Worm (Caenorhabditis elegans) whole organism, young adult: ENCODE data around the gene F53B3.6.
A peak's percentile ranks its signal among the peaks of the same experiment; 100 is the strongest.
"Not testable (repeated sequence)": the region's sequence is repeated elsewhere in the genome, so short reads cannot be mapped to it uniquely, and the experiment has no call there.

Source experiments
- B0261.1 ChIP-seq: sonication (generic microtip); optimal IDR thresholded peaks from 2 replicates; lab custom pipeline; 2016; ENCODE audit warnings: mild to moderate bottlenecking, missing genetic modification characterization, moderate library complexity, missing compliant biosample characterization
- C17E4.6 ChIP-seq: fragments of 200-800 bp; sonication (Bioruptor generic); IDR thresholded peaks from 2 replicates; pipeline ENCODE4 v1.3.6; 2022; ENCODE audit warnings: missing genetic modification reagents, missing genetic modification characterization, missing compliant biosample characterization
- D2030.7 ChIP-seq: fragments of 200-800 bp; sonication (Bioruptor generic); IDR thresholded peaks from 2 replicates; pipeline ENCODE4 v1.3.6; 2022; ENCODE audit warnings: missing genetic modification reagents, missing genetic modification characterization, missing compliant biosample characterization
- F22D6.2 ChIP-seq: sonication (generic microtip); optimal IDR thresholded peaks from 2 replicates; lab custom pipeline; 2016; ENCODE audit warnings: mild to moderate bottlenecking, missing genetic modification characterization, missing compliant biosample characterization
- K11D2.4 ChIP-seq: fragments of 200-800 bp; sonication (Bioruptor generic); IDR thresholded peaks from 2 replicates; pipeline ENCODE4 v1.3.6; 2022; ENCODE audit warnings: missing genetic modification reagents, missing genetic modification characterization, missing compliant biosample characterization
- T07F8.4 ChIP-seq: sonication (generic microtip); optimal IDR thresholded peaks from 2 replicates; lab custom pipeline; 2016; ENCODE audit warnings: mild to moderate bottlenecking, missing genetic modification characterization, moderate library complexity, missing compliant biosample characterization
- T26A5.8 ChIP-seq: sonication (generic microtip); optimal IDR thresholded peaks from 2 replicates; lab custom pipeline; 2016; ENCODE audit warnings: missing genetic modification characterization, missing compliant biosample characterization
- Y53F4B.3 ChIP-seq: fragments of 200-800 bp; sonication (Bioruptor generic); IDR thresholded peaks from 2 replicates; pipeline ENCODE4 v1.3.6; 2022; ENCODE audit warnings: missing genetic modification reagents, missing genetic modification characterization, missing compliant biosample characterization
- Y56A3A.18 ChIP-seq: fragments of 200-800 bp; sonication (Bioruptor generic); IDR thresholded peaks from 2 replicates; pipeline ENCODE4 v1.3.6; 2022; ENCODE audit warnings: missing genetic modification reagents, missing genetic modification characterization, missing compliant biosample characterization
- attf-5 ChIP-seq: fragments of 200-800 bp; sonication (Bioruptor generic); optimal IDR thresholded peaks from 2 replicates; lab custom pipeline; 2018; ENCODE audit warnings: mild to moderate bottlenecking, missing genetic modification characterization, missing compliant biosample characterization
- bed-2 ChIP-seq: fragments of 200-800 bp; sonication (Bioruptor generic); IDR thresholded peaks from 2 replicates; pipeline ENCODE4 v1.3.6; 2022; ENCODE audit warnings: missing genetic modification reagents, missing genetic modification characterization, missing compliant biosample characterization
- cebp-1 ChIP-seq, 2 experiments: fragments of 200-800 bp in 1 of 2; sonication (Bioruptor generic) in 1 of 2; sonication (generic microtip) in 1 of 2; IDR thresholded peaks in 1 of 2; optimal IDR thresholded peaks in 1 of 2; 2 replicates each; pipeline versions ENCODE4 v1.3.6 to Lab custom; 2017 to 2022; ENCODE audit warnings: missing compliant biosample characterization in 2 of 2, missing genetic modification characterization in 2 of 2, mild to moderate bottlenecking in 1 of 2, missing genetic modification reagents in 1 of 2, moderate library complexity in 1 of 2
- ceh-40 ChIP-seq: fragments of 200-800 bp; sonication (Bioruptor generic); IDR thresholded peaks from 2 replicates; pipeline ENCODE4 v1.3.6; 2022; ENCODE audit warnings: missing genetic modification characterization, missing compliant biosample characterization
- chd-7 ChIP-seq: sonication (generic microtip); optimal IDR thresholded peaks from 2 replicates; lab custom pipeline; 2016; ENCODE audit warnings: mild to moderate bottlenecking, missing genetic modification characterization, moderate library complexity, missing compliant biosample characterization
- efl-1 ChIP-seq: fragments of 150-350 bp; optimal IDR thresholded peaks from 2 replicates; lab custom pipeline; 2014; ENCODE audit warnings: missing biosample characterization, missing genetic modification reagents, missing genetic modification characterization
- ekl-4 ChIP-seq: fragments of 200-800 bp; sonication (Bioruptor generic); IDR thresholded peaks from 2 replicates; pipeline ENCODE4 v1.3.6; 2022; ENCODE audit warnings: missing genetic modification reagents, missing genetic modification characterization, missing compliant biosample characterization
- gei-17 ChIP-seq: fragments of 200-800 bp; sonication (Bioruptor generic); optimal IDR thresholded peaks from 2 replicates; lab custom pipeline; 2018; ENCODE audit warnings: mild to moderate bottlenecking, missing genetic modification characterization, missing compliant biosample characterization
- lag-1 ChIP-seq: fragments of 200-800 bp; sonication (Bioruptor generic); IDR thresholded peaks from 2 replicates; pipeline ENCODE4 v1.3.6; 2022; ENCODE audit warnings: missing genetic modification reagents, missing genetic modification characterization, missing compliant biosample characterization
- lin-26 ChIP-seq: fragments of 200-800 bp; sonication (Bioruptor generic); IDR thresholded peaks from 2 replicates; pipeline ENCODE4 v1.3.6; 2022; ENCODE audit warnings: missing genetic modification reagents, missing genetic modification characterization, missing compliant biosample characterization
- lir-1 ChIP-seq: fragments of 200-800 bp; sonication (Bioruptor generic); conservative IDR thresholded peaks from 2 replicates; pipeline ENCODE4 v1.3.6; 2022; ENCODE audit warnings: missing genetic modification reagents, missing genetic modification characterization, missing compliant biosample characterization
- lsy-27 ChIP-seq: sonication (generic microtip); optimal IDR thresholded peaks from 2 replicates; lab custom pipeline; 2017; ENCODE audit warnings: missing genetic modification characterization, mild to moderate bottlenecking, missing compliant biosample characterization, antibody characterized with exemption, missing genotype, borderline replicate concordance; ENCODE audit not compliant: insufficient read depth
- nfyb-1 ChIP-seq: fragments of 200-800 bp; sonication (Bioruptor generic); IDR thresholded peaks from 2 replicates; pipeline ENCODE4 v1.3.6; 2022; ENCODE audit warnings: missing genetic modification reagents, missing genetic modification characterization, missing compliant biosample characterization
- nhr-90 ChIP-seq: sonication (generic microtip); optimal IDR thresholded peaks from 2 replicates; lab custom pipeline; 2016; ENCODE audit warnings: missing genotype, mild to moderate bottlenecking, missing genetic modification characterization, missing compliant biosample characterization
- rcor-1 ChIP-seq: fragments of 200-800 bp; sonication (Bioruptor generic); IDR thresholded peaks from 2 replicates; pipeline ENCODE4 v1.3.6; 2022; ENCODE audit warnings: missing genetic modification reagents, missing genetic modification characterization, missing compliant biosample characterization
- rpc-1 ChIP-seq, 2 experiments: fragments of 150-350 bp in 1 of 2; sonication (generic microtip) in 1 of 2; optimal IDR thresholded peaks; 2 replicates each; lab custom pipeline; 2014 to 2018; ENCODE audit warnings: missing biosample characterization in 1 of 2, missing genetic modification characterization in 1 of 2, missing genetic modification reagents in 1 of 2, missing genotype in 1 of 2
- sea-2 ChIP-seq: fragments of 200-800 bp; sonication (Bioruptor generic); IDR thresholded peaks from 2 replicates; pipeline ENCODE4 v1.3.6; 2022; ENCODE audit warnings: missing genetic modification characterization, missing compliant biosample characterization
- tbp1 ChIP-seq: fragments of 200-800 bp; sonication (Bioruptor generic); optimal IDR thresholded peaks from 2 replicates; lab custom pipeline; 2018; ENCODE audit warnings: mild to moderate bottlenecking, missing genetic modification characterization, missing compliant biosample characterization
- unc-130 ChIP-seq: sonication (generic microtip); optimal IDR thresholded peaks from 2 replicates; lab custom pipeline; 2016; ENCODE audit warnings: missing genetic modification reagents, missing genetic modification characterization, missing compliant biosample characterization
- zim-3 ChIP-seq: sonication (generic microtip); optimal IDR thresholded peaks from 2 replicates; lab custom pipeline; 2017; ENCODE audit warnings: mild to moderate bottlenecking, missing genetic modification characterization, moderate library complexity, missing compliant biosample characterization
- ztf-22 ChIP-seq: fragments of 200-800 bp; sonication (Bioruptor generic); optimal IDR thresholded peaks from 2 replicates; lab custom pipeline; 2018; ENCODE audit warnings: mild to moderate bottlenecking, missing genetic modification characterization, moderate library complexity, missing compliant biosample characterization

Gene F53B3.6

DNA sequence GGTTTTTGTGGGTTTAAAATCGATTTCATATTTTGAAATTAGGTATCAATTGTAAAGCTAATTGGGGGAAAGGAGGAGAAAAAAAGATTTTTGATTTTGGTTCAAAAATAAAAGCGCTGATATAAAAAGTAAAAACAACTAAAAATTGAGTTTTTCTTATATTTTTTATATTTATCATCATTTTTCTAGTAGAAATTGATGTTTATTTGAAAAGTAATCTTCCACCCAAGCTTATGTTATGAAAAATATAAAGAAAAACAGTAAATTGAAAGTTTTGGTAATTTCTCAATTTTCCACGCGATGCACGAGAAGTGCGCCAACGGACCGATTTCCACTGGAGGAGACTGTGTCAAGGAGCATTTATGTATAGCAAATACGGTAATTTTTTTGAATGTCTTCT lies 30.2 kb downstream of the F53B3.6 start, which contains the start of gene B0410.1:
TSS of gene B0410.1 (plus strand) at position 301 of the 400 bp plus-strand sequence.
- TF ChIP-seq T07F8.4 (tag; lab: Kevin White, UChicago); F22D6.2; T26A5.8 (tag; lab: Kevin White, UChicago): not testable (repeated sequence)
- TF ChIP-seq, all 124 proteins: peak for 0; not testable (repeated sequence) for 124

DNA sequence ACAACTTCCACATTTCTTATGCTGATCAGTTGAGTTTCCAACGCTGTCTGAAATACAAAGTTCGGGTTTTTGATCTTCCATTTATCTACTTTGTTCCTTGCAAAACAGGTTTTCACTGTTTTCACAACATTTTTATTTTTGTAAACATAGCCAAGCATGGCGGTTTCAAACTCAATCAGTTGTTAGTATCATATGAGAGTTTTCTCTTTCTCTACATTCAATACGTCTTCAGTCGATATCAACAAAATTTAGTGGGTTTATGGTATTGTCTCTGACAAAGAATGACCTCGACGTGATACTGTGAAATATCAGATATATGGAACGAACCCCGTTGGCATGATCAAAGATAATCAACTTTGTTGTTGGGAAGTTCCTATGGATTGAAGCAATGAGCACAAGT lies 31.6 kb downstream of the F53B3.6 start:
- TF ChIP-seq lsy-27 (tag; lab: Kevin White, UChicago) (no peak), D2030.7 (no peak), lin-26 (GFP tag; lab: Robert Waterston, UW) (no peak), efl-1 (GFP tag; lab: Kevin White, UChicago) (no peak), gei-17 (GFP tag; lab: Kevin White, UChicago) (no peak), lag-1 (GFP tag; lab: Robert Waterston, UW) (no peak), ztf-22 (GFP tag; lab: Kevin White, UChicago) (no peak), unc-130 (no peak), zim-3 (no peak), bed-2 (GFP tag; lab: Robert Waterston, UW) (no peak), F22D6.2 (no peak), ceh-40 (GFP tag; lab: Robert Waterston, UW) (no peak), Y53F4B.3 (GFP tag; lab: Robert Waterston, UW) (no peak), lir-1 (GFP tag; lab: Robert Waterston, UW) (no peak), rpc-1 (optimal IDR thresholded peaks at IDR 0.05; lab: Kevin White, UChicago) (no peak), rpc-1 (tag; optimal IDR thresholded peaks at IDR 0.05; lab: Kevin White, UChicago) (no peak), tbp1 (GFP tag; lab: Kevin White, UChicago) (no peak), C17E4.6 (GFP tag; lab: Robert Waterston, UW) (no peak), ekl-4 (GFP tag; lab: Robert Waterston, UW) (no peak)
- TF ChIP-seq, all 124 proteins: peak for 0

DNA sequence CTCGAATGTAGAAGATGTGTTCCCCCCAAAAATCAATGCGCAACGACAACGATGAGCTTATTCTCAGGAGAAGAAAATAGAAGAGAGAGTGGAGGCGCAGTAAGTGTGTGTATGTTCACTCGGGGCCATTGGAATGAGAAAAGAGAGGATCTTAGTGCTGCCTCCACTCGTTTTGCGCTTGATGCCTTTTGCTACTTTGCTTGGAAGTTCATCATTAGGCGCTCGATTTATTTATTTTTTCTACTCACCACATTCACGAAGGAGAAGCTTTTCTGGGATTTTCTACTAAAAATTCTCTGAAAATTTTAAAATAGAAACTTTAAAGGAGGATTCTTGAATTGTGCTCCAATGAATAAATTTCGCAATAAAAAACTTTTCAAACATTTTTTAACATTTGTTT lies 34.2 kb downstream of the F53B3.6 start, which contains the start of gene F52B10.3:
TSS of gene F52B10.3 (minus strand) at position 101 of the 400 bp plus-strand sequence.
- no peak for TF ChIP-seq cebp-1 (GFP tag; IDR thresholded peaks at IDR 0.05; lab: Robert Waterston, UW)
- peak; percentile 40 for TF ChIP-seq cebp-1 (tag; optimal IDR thresholded peaks at IDR 0.05; lab: Kevin White, UChicago)
- TF ChIP-seq chd-7 (tag; lab: Kevin White, UChicago) = no peak
- TF ChIP-seq sea-2 = no peak
- TF ChIP-seq efl-1 (GFP tag; lab: Kevin White, UChicago) = no peak
- TF ChIP-seq gei-17 (GFP tag; lab: Kevin White, UChicago) = no peak
- TF ChIP-seq nhr-90 (tag; lab: Kevin White, UChicago) = no peak
- TF ChIP-seq attf-5 = no peak
- TF ChIP-seq D2030.7 = no peak

DNA sequence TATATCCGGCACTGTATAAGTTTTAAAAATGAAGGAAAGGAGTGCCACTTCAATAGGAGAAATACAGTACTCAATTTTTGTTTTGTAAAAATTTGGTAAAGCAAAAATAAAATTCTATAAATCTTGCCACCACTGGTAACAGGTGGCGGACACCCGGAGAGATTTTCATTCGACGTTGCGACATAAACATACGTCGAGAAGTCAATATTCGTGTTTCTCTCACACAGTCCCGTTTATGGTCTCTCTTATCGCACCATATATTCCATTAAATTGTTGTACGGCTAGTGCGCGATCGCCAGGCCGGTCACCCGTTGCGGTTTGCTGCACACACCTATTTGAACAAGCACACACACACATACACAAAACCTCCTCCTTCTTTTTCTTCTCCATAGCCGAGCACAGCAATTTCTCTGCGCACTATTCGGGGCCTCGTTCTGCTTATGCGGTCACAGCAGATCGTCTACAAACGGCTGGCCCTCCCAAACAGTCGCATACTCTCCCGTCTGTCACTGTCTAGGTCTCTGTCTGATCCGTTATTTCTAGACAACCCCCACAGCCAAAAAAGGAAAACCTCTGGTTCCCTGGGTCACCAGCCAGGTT lies 37.0 kb downstream of the F53B3.6 start:
- TF ChIP-seq B0261.1 (tag; lab: Kevin White, UChicago) (no peak), rcor-1 (GFP tag; lab: Robert Waterston, UW) (no peak), ceh-40 (GFP tag; lab: Robert Waterston, UW) (no peak), nfyb-1 (0 out of 2 replicates have a peak, but pooled peaks have one; percentile 21), cebp-1 (GFP tag; IDR thresholded peaks at IDR 0.05; lab: Robert Waterston, UW) (no peak), cebp-1 (tag; optimal IDR thresholded peaks at IDR 0.05; lab: Kevin White, UChicago) (no peak), K11D2.4 (GFP tag; lab: Robert Waterston, UW) (no peak), Y56A3A.18 (no peak)
